Fruit fly (Drosophila melanogaster) whole organism, embryonic: ENCODE results near the gene Prx2.

ENCODE experiments used
- Atf3 ChIP-seq: fragments of 200-800 bp; sonication (Bioruptor generic); optimal IDR thresholded peaks from 3 replicates; lab custom pipeline; 2016; ENCODE audit warnings: missing biosample characterization, missing genetic modification characterization
- CG10431 ChIP-seq: fragments of 200-800 bp; sonication (Bioruptor generic); optimal IDR thresholded peaks from 3 replicates; lab custom pipeline; 2018; ENCODE audit warnings: missing biosample characterization, mild to moderate bottlenecking, missing genetic modification characterization
- CG10462 ChIP-seq: fragments of 200-800 bp; sonication (Bioruptor generic); optimal IDR thresholded peaks from 2 replicates; lab custom pipeline; 2016; ENCODE audit warnings: missing biosample characterization, missing genetic modification characterization
- CG11093 ChIP-seq: fragments of 200-800 bp; sonication (Bioruptor generic); IDR thresholded peaks from 3 replicates; pipeline ENCODE4 v1.3.6; 2022; ENCODE audit warnings: missing biosample characterization, missing genetic modification characterization
- CG11723 ChIP-seq: fragments of 200-800 bp; sonication (Bioruptor generic); optimal IDR thresholded peaks from 2 replicates; lab custom pipeline; 2017; ENCODE audit warnings: missing biosample characterization, mild to moderate bottlenecking, missing genetic modification characterization
- CG13624 ChIP-seq: fragments of 200-800 bp; sonication (Bioruptor generic); optimal IDR thresholded peaks from 2 replicates; lab custom pipeline; 2016; ENCODE audit warnings: missing biosample characterization, missing genetic modification characterization
- CG14710 ChIP-seq: fragments of 200-800 bp; sonication (Bioruptor generic); optimal IDR thresholded peaks from 3 replicates; lab custom pipeline; 2019; ENCODE audit warnings: missing biosample characterization, mild to moderate bottlenecking, missing genetic modification characterization, moderate library complexity
- CG1602 ChIP-seq: fragments of 200-800 bp; sonication (Bioruptor generic); optimal IDR thresholded peaks from 3 replicates; lab custom pipeline; 2016; ENCODE audit warnings: missing biosample characterization, missing genetic modification characterization
- CG17186 ChIP-seq: fragments of 200-800 bp; sonication (Bioruptor generic); optimal IDR thresholded peaks from 3 replicates; lab custom pipeline; 2017; ENCODE audit warnings: missing biosample characterization, missing genetic modification reagents, missing genetic modification characterization
- CG17829 ChIP-seq: fragments of 200-800 bp; optimal IDR thresholded peaks from 2 replicates; lab custom pipeline; 2019; ENCODE audit warnings: missing biosample characterization, mild to moderate bottlenecking, missing genetic modification characterization, moderate library complexity
- CG18476 ChIP-seq: fragments of 200-800 bp; sonication (Bioruptor generic); optimal IDR thresholded peaks from 2 replicates; lab custom pipeline; 2016; ENCODE audit warnings: missing biosample characterization, mild to moderate bottlenecking, missing genetic modification characterization
- CG18764 ChIP-seq: fragments of 200-800 bp; sonication (Bioruptor generic); optimal IDR thresholded peaks from 3 replicates; lab custom pipeline; 2016; ENCODE audit warnings: missing biosample characterization, missing genetic modification characterization
- CG31388 ChIP-seq: fragments of 200-800 bp; sonication (Bioruptor generic); optimal IDR thresholded peaks from 2 replicates; lab custom pipeline; 2016; ENCODE audit warnings: missing biosample characterization, missing genetic modification characterization
- CG3281 ChIP-seq: fragments of 200-800 bp; sonication (Bioruptor generic); optimal IDR thresholded peaks from 3 replicates; lab custom pipeline; 2017; ENCODE audit warnings: missing biosample characterization, mild to moderate bottlenecking, missing genetic modification characterization
- CG42726 ChIP-seq: fragments of 200-800 bp; sonication (Bioruptor generic); IDR thresholded peaks from 2 replicates; pipeline ENCODE4 v1.3.6; 2022; ENCODE audit warnings: missing biosample characterization, missing genetic modification characterization; ENCODE audit not compliant: partially characterized antibody
- CG7786 ChIP-seq: fragments of 200-800 bp; sonication (Bioruptor generic); optimal IDR thresholded peaks from 2 replicates; lab custom pipeline; 2016; ENCODE audit warnings: missing biosample characterization, missing genetic modification characterization
- CG7963 ChIP-seq: fragments of 200-800 bp; sonication (Bioruptor generic); IDR thresholded peaks from 3 replicates; pipeline ENCODE4 v1.3.6; 2022; ENCODE audit warnings: missing biosample characterization, missing genetic modification characterization; ENCODE audit not compliant: partially characterized antibody
- CG8944 ChIP-seq: fragments of 200-800 bp; sonication (Bioruptor generic); optimal IDR thresholded peaks from 3 replicates; lab custom pipeline; 2016; ENCODE audit warnings: missing biosample characterization, missing genetic modification characterization
- Dad ChIP-seq: fragments of 200-800 bp; sonication (Bioruptor generic); optimal IDR thresholded peaks from 3 replicates; lab custom pipeline; 2016; ENCODE audit warnings: missing biosample characterization, missing genetic modification characterization
- Doc3 ChIP-seq: fragments of 200-800 bp; sonication (Bioruptor generic); IDR thresholded peaks from 3 replicates; pipeline ENCODE4 v1.3.6; 2022; ENCODE audit warnings: missing biosample characterization, missing genetic modification characterization; ENCODE audit not compliant: partially characterized antibody
- HLHmδ ChIP-seq: fragments of 200-800 bp; sonication (Bioruptor generic); optimal IDR thresholded peaks from 2 replicates; lab custom pipeline; 2018; ENCODE audit warnings: missing biosample characterization, mild to moderate bottlenecking, missing genetic modification characterization, moderate library complexity
- Hr51 ChIP-seq, 2 experiments: fragments of 200-800 bp; sonication (Bioruptor generic); optimal IDR thresholded peaks; 2 replicates in 1 of 2; 3 replicates in 1 of 2; lab custom pipeline; 2016 to 2018; ENCODE audit warnings: missing biosample characterization in 2 of 2, missing genetic modification characterization in 2 of 2, mild to moderate bottlenecking in 1 of 2, moderate library complexity in 1 of 2
- MBD-R2 ChIP-seq: fragments of 200-800 bp; sonication (Bioruptor generic); IDR thresholded peaks from 2 replicates; pipeline ENCODE4 v1.3.6; 2022; ENCODE audit warnings: missing biosample characterization, missing genetic modification characterization
- MESR4 ChIP-seq: fragments of 200-800 bp; sonication (Bioruptor generic); optimal IDR thresholded peaks from 2 replicates; lab custom pipeline; 2018; ENCODE audit warnings: missing biosample characterization, mild to moderate bottlenecking, missing genetic modification characterization, moderate library complexity
- Meics ChIP-seq: fragments of 200-800 bp; sonication (Bioruptor generic); optimal IDR thresholded peaks from 2 replicates; lab custom pipeline; 2017; ENCODE audit warnings: missing biosample characterization, mild to moderate bottlenecking, missing genetic modification characterization
- NfI ChIP-seq: fragments of 200-800 bp; sonication (Bioruptor generic); optimal IDR thresholded peaks from 3 replicates; lab custom pipeline; 2018; ENCODE audit warnings: missing biosample characterization, mild to moderate bottlenecking, missing genetic modification characterization, moderate library complexity
- Opbp ChIP-seq: fragments of 200-800 bp; sonication (Bioruptor generic); IDR thresholded peaks from 3 replicates; pipeline ENCODE4 v1.3.6; 2022; ENCODE audit warnings: missing biosample characterization, missing genetic modification characterization; ENCODE audit not compliant: partially characterized antibody
- Six4 ChIP-seq: fragments of 200-800 bp; sonication (Bioruptor generic); optimal IDR thresholded peaks from 2 replicates; lab custom pipeline; 2016; ENCODE audit warnings: missing biosample characterization, missing genetic modification characterization
- Sox100B ChIP-seq: fragments of 200-800 bp; sonication (Bioruptor generic); optimal IDR thresholded peaks from 3 replicates; lab custom pipeline; 2018; ENCODE audit warnings: missing biosample characterization, mild to moderate bottlenecking, missing genetic modification characterization
- Stat92E ChIP-seq, 3 experiments: fragments of >200 bp in 2 of 3; fragments of 200-800 bp in 1 of 3; sonication (Bioruptor generic) in 1 of 3; optimal IDR thresholded peaks; 2 replicates each; lab custom pipeline; 2017 to 2019; ENCODE audit warnings: missing biosample characterization in 3 of 3, missing genetic modification characterization in 3 of 3, mild to moderate bottlenecking in 1 of 3, moderate library complexity in 1 of 3
- bsh ChIP-seq, 2 experiments: fragments of 200-800 bp; sonication (Bioruptor generic); optimal IDR thresholded peaks; 2 replicates each; lab custom pipeline; 2017 to 2018; ENCODE audit warnings: mild to moderate bottlenecking in 2 of 2, missing biosample characterization in 2 of 2, missing genetic modification characterization in 2 of 2, moderate library complexity in 1 of 2
- crc ChIP-seq: fragments of 200-800 bp; sonication (Bioruptor generic); optimal IDR thresholded peaks from 2 replicates; lab custom pipeline; 2016; ENCODE audit warnings: missing biosample characterization, missing genetic modification characterization
- crp ChIP-seq, 2 experiments: fragments of 200-800 bp; sonication (Bioruptor generic); optimal IDR thresholded peaks; 2 replicates in 1 of 2; 3 replicates in 1 of 2; lab custom pipeline; 2017; ENCODE audit warnings: missing biosample characterization in 2 of 2, missing genetic modification characterization in 2 of 2, mild to moderate bottlenecking in 1 of 2, moderate library complexity in 1 of 2
- eve ChIP-seq, 2 experiments: fragments of >200 bp; optimal IDR thresholded peaks; 2 replicates each; lab custom pipeline; 2017; ENCODE audit warnings: missing biosample characterization in 2 of 2, missing genetic modification characterization in 2 of 2
- ewg ChIP-seq: fragments of 200-800 bp; sonication (Bioruptor generic); optimal IDR thresholded peaks from 3 replicates; lab custom pipeline; 2017; ENCODE audit warnings: mild to moderate bottlenecking, missing biosample characterization, missing genetic modification reagents, missing genetic modification characterization
- grau ChIP-seq: fragments of 200-800 bp; optimal IDR thresholded peaks from 3 replicates; lab custom pipeline; 2019; ENCODE audit warnings: missing biosample characterization, mild to moderate bottlenecking, missing genetic modification characterization, moderate library complexity
- grn ChIP-seq: fragments of 200-800 bp; sonication (Bioruptor generic); optimal IDR thresholded peaks from 3 replicates; lab custom pipeline; 2017; ENCODE audit warnings: missing biosample characterization, missing genetic modification characterization
- hbn ChIP-seq: fragments of 200-800 bp; sonication (Bioruptor generic); IDR thresholded peaks from 2 replicates; pipeline ENCODE4 v1.3.6; 2022; ENCODE audit warnings: missing biosample characterization, missing genetic modification characterization; ENCODE audit not compliant: partially characterized antibody
- jumu ChIP-seq: fragments of 200-800 bp; sonication (Bioruptor generic); optimal IDR thresholded peaks from 3 replicates; lab custom pipeline; 2016; ENCODE audit warnings: missing biosample characterization, missing genetic modification characterization
- lilli ChIP-seq: fragments of 200-800 bp; sonication (Bioruptor generic); optimal IDR thresholded peaks from 3 replicates; lab custom pipeline; 2016; ENCODE audit warnings: missing biosample characterization, missing genetic modification characterization
- org-1 ChIP-seq: fragments of 200-800 bp; sonication (Bioruptor generic); optimal IDR thresholded peaks from 2 replicates; lab custom pipeline; 2017; ENCODE audit warnings: missing biosample characterization, missing genetic modification characterization
- p53 ChIP-seq: fragments of 200-800 bp; sonication (Bioruptor generic); optimal IDR thresholded peaks from 2 replicates; lab custom pipeline; 2016; ENCODE audit warnings: missing biosample characterization, missing genetic modification characterization
- pb ChIP-seq: fragments of 200-800 bp; sonication (Bioruptor generic); optimal IDR thresholded peaks from 3 replicates; lab custom pipeline; 2016; ENCODE audit warnings: missing biosample characterization, missing genetic modification characterization
- psq ChIP-seq: fragments of 200-800 bp; sonication (Bioruptor generic); optimal IDR thresholded peaks from 2 replicates; lab custom pipeline; 2017; ENCODE audit warnings: missing biosample characterization, missing genetic modification characterization
- row ChIP-seq: fragments of 200-800 bp; sonication (Bioruptor generic); IDR thresholded peaks from 3 replicates; pipeline ENCODE4 v1.3.6; 2022; ENCODE audit warnings: missing biosample characterization, missing genetic modification characterization
- shn ChIP-seq: fragments of 200-800 bp; sonication (Bioruptor generic); optimal IDR thresholded peaks from 3 replicates; lab custom pipeline; 2016; ENCODE audit warnings: missing biosample characterization, missing genetic modification characterization
- tin ChIP-seq: fragments of 200-800 bp; sonication (Bioruptor generic); optimal IDR thresholded peaks from 3 replicates; lab custom pipeline; 2016; ENCODE audit warnings: missing biosample characterization, missing genetic modification characterization
- wor ChIP-seq: fragments of 200-800 bp; sonication (Bioruptor generic); IDR thresholded peaks from 2 replicates; pipeline ENCODE4 v1.3.6; 2022; ENCODE audit warnings: missing biosample characterization, missing genetic modification characterization
- zf30C ChIP-seq: fragments of 200-800 bp; sonication (Bioruptor generic); optimal IDR thresholded peaks from 3 replicates; lab custom pipeline; 2018; ENCODE audit warnings: missing biosample characterization, mild to moderate bottlenecking, missing genetic modification characterization
- zfh2 ChIP-seq: fragments of 200-800 bp; sonication (Bioruptor generic); optimal IDR thresholded peaks from 2 replicates; lab custom pipeline; 2016; ENCODE audit warnings: missing biosample characterization, missing genetic modification characterization

The Prx2 gene

DNA sequence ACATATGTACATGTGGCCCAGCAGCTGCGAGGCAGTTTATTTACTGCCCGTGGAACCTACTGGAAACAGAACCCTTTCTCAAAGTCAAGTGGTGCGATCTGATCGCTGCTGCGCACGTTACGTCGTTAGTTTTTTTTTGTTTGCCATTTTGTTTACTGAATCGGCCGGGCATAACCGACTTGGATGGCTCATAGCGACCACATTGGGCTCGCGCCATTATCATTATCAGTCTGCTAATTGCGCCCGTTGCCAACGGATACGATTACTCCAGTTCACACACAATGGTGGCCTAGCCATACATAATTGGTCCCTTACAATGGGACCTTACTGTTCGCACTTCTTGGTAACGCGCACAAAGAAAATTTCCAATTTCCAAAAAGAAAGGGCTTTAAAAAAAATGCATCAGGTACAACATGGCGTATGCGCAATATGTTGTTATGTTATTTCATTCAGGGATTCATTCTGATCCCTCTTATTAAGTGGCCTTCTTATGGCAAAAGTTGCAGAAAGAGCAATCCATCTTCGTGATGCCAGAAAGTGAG is 3.1 kb downstream of the Prx2 start (continued):
- TF ChIP-seq Opbp (GFP tag; lab: Robert Waterston, UW) (no peak), wor (GFP tag; lab: Robert Waterston, UW) (no peak), MBD-R2 (GFP tag; lab: Robert Waterston, UW) (no peak), Atf3 (GFP tag; lab: Kevin White, UChicago) (no peak), CG11723 (GFP tag; lab: Kevin White, UChicago) (no peak), CG11093 (GFP tag; lab: Robert Waterston, UW) (no peak), org-1 (GFP tag; lab: Kevin White, UChicago) (peak; percentile 4), Sox100B (GFP tag; lab: Kevin White, UChicago) (peak; percentile 6), CG10462 (GFP tag; lab: Kevin White, UChicago) (no peak), pb (GFP tag; lab: Kevin White, UChicago) (peak; percentile 18), crp (GFP tag; optimal IDR thresholded peaks at IDR 0.05; lab: Kevin White, UChicago) (no peak), Hr51 (GFP tag; optimal IDR thresholded peaks at IDR 0.05; lab: Kevin White, UChicago) (no peak), lilli (peak; percentile 68), CG13624 (GFP tag; lab: Kevin White, UChicago) (peak; percentile 58), ewg (GFP tag; lab: Kevin White, UChicago) (no peak), MESR4 (GFP tag; lab: Kevin White, UChicago) (no peak), shn (GFP tag; lab: Kevin White, UChicago) (peak; percentile 33), zfh2 (peak; percentile 77), CG14710 (no peak), CG18764 (GFP tag; lab: Kevin White, UChicago) (no peak), jumu (peak; percentile 31), psq (no peak), CG3281 (GFP tag; lab: Kevin White, UChicago) (peak; percentile 36), CG7786 (peak; percentile 60), CG42726 (GFP tag; lab: Robert Waterston, UW) (no peak), Dad (GFP tag; lab: Kevin White, UChicago) (no peak), bsh (GFP tag; optimal IDR thresholded peaks at IDR 0.05; lab: Kevin White, UChicago) (peak in 1 of 2 experiments; percentile 25), Stat92E (GFP tag; optimal IDR thresholded peaks at IDR 0.05; lab: Kevin White, UChicago) (no peak), CG17829 (no peak), hbn (GFP tag; lab: Robert Waterston, UW) (no peak), CG7963 (GFP tag; lab: Robert Waterston, UW) (no peak), CG17186 (GFP tag; lab: Kevin White, UChicago) (no peak), CG1602 (no peak), CG31388 (GFP tag; lab: Kevin White, UChicago) (no peak), NfI (no peak), grau (tag; lab: Kevin White, UChicago) (peak; percentile 46), CG18476 (GFP tag; lab: Kevin White, UChicago) (no peak), Doc3 (GFP tag; lab: Robert Waterston, UW) (no peak), Six4 (GFP tag; lab: Kevin White, UChicago) (no peak), CG10431 (GFP tag; lab: Kevin White, UChicago) (no peak), grn (GFP tag; lab: Kevin White, UChicago) (peak; percentile 56), row (GFP tag; lab: Robert Waterston, UW) (peak; percentile 35; the same call in 2 of the 3 replicates), zf30C (no peak), HLHmδ (GFP tag; lab: Kevin White, UChicago) (no peak), tin (no peak), crc (GFP tag; lab: Kevin White, UChicago) (peak; percentile 12), Meics (GFP tag; lab: Kevin White, UChicago) (peak; percentile 57), eve (GFP tag; optimal IDR thresholded peaks at IDR 0.05; lab: Kevin White, UChicago) (no peak), p53 (GFP tag; lab: Kevin White, UChicago) (no peak), CG8944 (no peak)
